Fruit fly (Drosophila melanogaster): ENCODE results near the gene CG4174.

CG4174 gene

DNA sequence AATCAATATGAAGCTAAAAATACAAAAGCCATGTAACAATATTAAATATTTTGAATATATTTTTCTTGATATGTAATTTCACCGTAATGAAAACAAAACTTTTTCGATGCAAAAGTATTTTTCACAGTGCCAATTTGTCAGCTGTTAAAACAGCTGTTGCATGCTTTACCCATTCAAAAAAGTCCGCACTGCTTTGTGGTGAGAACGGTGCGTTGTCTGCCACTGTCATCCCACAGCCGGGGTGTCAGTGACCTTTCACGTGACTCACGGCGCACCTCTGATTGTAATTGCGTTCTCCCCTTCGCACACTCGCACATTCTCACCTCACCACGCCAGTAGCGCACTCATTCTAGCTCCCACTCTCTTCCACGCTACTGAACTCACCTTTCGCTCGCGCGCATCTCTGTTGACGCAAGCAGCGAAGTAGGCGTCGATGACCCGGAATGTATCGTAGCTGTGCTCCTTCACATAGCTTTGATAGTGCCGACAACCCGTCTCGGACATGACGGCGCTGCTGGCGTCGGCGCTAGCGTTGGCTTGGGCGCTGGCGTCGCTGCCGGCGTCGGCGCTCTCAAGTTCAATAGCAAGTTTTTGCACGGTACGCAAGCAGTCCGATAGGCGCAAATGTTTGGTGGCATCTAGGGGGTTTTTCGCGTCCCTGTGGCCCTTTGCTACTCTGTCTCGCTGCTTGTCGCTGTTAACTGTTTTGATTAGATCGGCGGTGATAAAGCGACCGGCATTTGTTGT is 3.4 kb upstream of the CG4174 start (continued):
- no peak for TF ChIP-seq Poxn (GFP tag; IDR thresholded peaks at IDR 0.05)
- no peak for TF ChIP-seq CG10654 (GFP tag; optimal IDR thresholded peaks at IDR 0.05)
- 0 out of 3 replicates have a peak, but pooled peaks have one; percentile 21 for TF ChIP-seq z (GFP tag; IDR thresholded peaks at IDR 0.05)
- peak; percentile 55 for TF ChIP-seq CG8388 (GFP tag; optimal IDR thresholded peaks at IDR 0.05)
- peak; percentile 25 for TF ChIP-seq CG13296 (GFP tag; optimal IDR thresholded peaks at IDR 0.05)
- TF ChIP-seq zen (tag; optimal IDR thresholded peaks at IDR 0.05) = no peak
- peak; percentile 34 for TF ChIP-seq unpg (GFP tag; optimal IDR thresholded peaks at IDR 0.05)
- peak; percentile 60 for TF ChIP-seq vnd (GFP tag; IDR thresholded peaks at IDR 0.05; ENCODE audit: partially characterized antibody)
- TF ChIP-seq jigr1 (GFP tag; IDR thresholded peaks at IDR 0.05) = no peak
- TF ChIP-seq lola (GFP tag; optimal IDR thresholded peaks at IDR 0.05) = peak in 1 of 3 experiments; percentile 35
- peak; percentile 50 for TF ChIP-seq Xbp1 (GFP tag; optimal IDR thresholded peaks at IDR 0.05)
- peak; percentile 26 for TF ChIP-seq Asciz (GFP tag; optimal IDR thresholded peaks at IDR 0.05)
- 0 out of 3 replicates have a peak, but pooled peaks have one; percentile 19 for TF ChIP-seq zfh1 (GFP tag; IDR thresholded peaks at IDR 0.05)
- TF ChIP-seq pan (optimal IDR thresholded peaks at IDR 0.05) = peak in 1 of 2 experiments; percentile 47
- TF ChIP-seq pan (GFP tag; optimal IDR thresholded peaks at IDR 0.05 in 1 of 2, IDR thresholded peaks at IDR 0.05 in 1 of 2) = peak in 1 of 2 experiments; percentile 46
- peak; percentile 32 for TF ChIP-seq Fer3 (tag; optimal IDR thresholded peaks at IDR 0.05)
- TF ChIP-seq ci (GFP tag; IDR thresholded peaks at IDR 0.05) = peak; percentile 38; the same call in 2 of the 3 replicates
- TF ChIP-seq CG2116 (GFP tag; optimal IDR thresholded peaks at IDR 0.05) = no peak
- TF ChIP-seq Ssrp (tag; optimal IDR thresholded peaks at IDR 0.05) = peak; percentile 45
- TF ChIP-seq ara (GFP tag; IDR thresholded peaks at IDR 0.05) = no peak
- TF ChIP-seq Oaz (GFP tag; IDR thresholded peaks at IDR 0.05) = no peak
- TF ChIP-seq CG3726 (GFP tag; IDR thresholded peaks at IDR 0.05) = no peak
- TF ChIP-seq pho (GFP tag; optimal IDR thresholded peaks at IDR 0.05) = peak; percentile 54
- TF ChIP-seq CG10979 (tag; optimal IDR thresholded peaks at IDR 0.05) = peak; percentile 51
- no peak for TF ChIP-seq CG17568 (GFP tag; optimal IDR thresholded peaks at IDR 0.05)
- TF ChIP-seq Doc2 (GFP tag; IDR thresholded peaks at IDR 0.05) = no peak
- no peak for TF ChIP-seq gt (GFP tag; IDR thresholded peaks at IDR 0.05)
- no peak for TF ChIP-seq CG11723 (GFP tag; optimal IDR thresholded peaks at IDR 0.05)
- TF ChIP-seq ase (GFP tag; IDR thresholded peaks at IDR 0.05) = no peak
- TF ChIP-seq CTCF (GFP tag; optimal IDR thresholded peaks at IDR 0.05) = no peak
- TF ChIP-seq CG31388 (GFP tag; optimal IDR thresholded peaks at IDR 0.05) = no peak
- no peak for TF ChIP-seq Mrtf (GFP tag; IDR thresholded peaks at IDR 0.05)
- no peak for TF ChIP-seq Hmx (GFP tag; optimal IDR thresholded peaks at IDR 0.05)
- peak; percentile 45 for TF ChIP-seq vfl (GFP tag; optimal IDR thresholded peaks at IDR 0.05)
- peak; percentile 81 for TF ChIP-seq zf30C (GFP tag; optimal IDR thresholded peaks at IDR 0.05)
- no peak for TF ChIP-seq CG30431 (GFP tag; optimal IDR thresholded peaks at IDR 0.05)
- no peak for TF ChIP-seq Six4 (GFP tag; optimal IDR thresholded peaks at IDR 0.05)
- peak; percentile 47 for TF ChIP-seq tap (tag; optimal IDR thresholded peaks at IDR 0.05)
- TF ChIP-seq CG3995 (GFP tag; optimal IDR thresholded peaks at IDR 0.05) = peak; percentile 90
- no peak for TF ChIP-seq MESR4 (GFP tag; optimal IDR thresholded peaks at IDR 0.05)
- no peak for TF ChIP-seq hth (optimal IDR thresholded peaks at IDR 0.05)
- peak; percentile 49 to 55 for TF ChIP-seq dpn (GFP tag; optimal IDR thresholded peaks at IDR 0.05)
- no peak for TF ChIP-seq jing (GFP tag; optimal IDR thresholded peaks at IDR 0.05)
- TF ChIP-seq lmd (GFP tag; IDR thresholded peaks at IDR 0.05) = peak; percentile 29; the same call in 1 of the 2 replicates
- TF ChIP-seq H15 (GFP tag; IDR thresholded peaks at IDR 0.05) = 0 out of 3 replicates have a peak, but pooled peaks have one; percentile 39
- peak; percentile 87 for TF ChIP-seq slbo (GFP tag; IDR thresholded peaks at IDR 0.05)
- no peak for TF ChIP-seq tio (GFP tag; optimal IDR thresholded peaks at IDR 0.05)
- no peak for TF ChIP-seq fd3F (GFP tag; optimal IDR thresholded peaks at IDR 0.05)
- peak; percentile 49 for TF ChIP-seq gro (GFP tag; optimal IDR thresholded peaks at IDR 0.05)
- TF ChIP-seq Ada2b (GFP tag; IDR thresholded peaks at IDR 0.05) = peak; percentile 40; the same call in 1 of the 2 replicates
- no peak for TF ChIP-seq Kr (GFP tag; optimal IDR thresholded peaks at IDR 0.05)

All from whole organism, embryonic.